Worm (Caenorhabditis elegans) whole organism, mixed stage, embryonic: ENCODE measurements around the gene Y66H1A.8.

ENCODE experiments used
- M03D4.4 ChIP-seq: sonication (generic microtip); optimal IDR thresholded peaks from 2 replicates; lab custom pipeline; 2017; ENCODE audit warnings: mild to moderate bottlenecking, missing genetic modification characterization, missing compliant biosample characterization
- bed-3 ChIP-seq: fragments of 200-800 bp; sonication (Bioruptor generic); optimal IDR thresholded peaks from 3 replicates; lab custom pipeline; 2018; ENCODE audit warnings: mild to moderate bottlenecking, missing genetic modification characterization, moderate library complexity, missing compliant biosample characterization
- blmp-1 ChIP-seq: fragments of 150-350 bp; optimal IDR thresholded peaks from 2 replicates; lab custom pipeline; 2014; ENCODE audit warnings: missing biosample characterization, missing genetic modification characterization
- ceh-39 ChIP-seq: fragments of 150-350 bp; optimal IDR thresholded peaks from 2 replicates; lab custom pipeline; 2014; ENCODE audit warnings: missing biosample characterization, missing genetic modification characterization
- ceh-43 ChIP-seq: fragments of 200-800 bp; sonication (Bioruptor generic); optimal IDR thresholded peaks from 2 replicates; lab custom pipeline; 2018; ENCODE audit warnings: mild to moderate bottlenecking, missing genetic modification characterization, moderate library complexity, missing compliant biosample characterization
- ceh-83 ChIP-seq: fragments of 200-800 bp; sonication (Bioruptor generic); optimal IDR thresholded peaks from 2 replicates; lab custom pipeline; 2018; ENCODE audit warnings: mild to moderate bottlenecking, missing genetic modification characterization, missing compliant biosample characterization
- ces-1 ChIP-seq: fragments of 150-350 bp; optimal IDR thresholded peaks from 2 replicates; lab custom pipeline; 2014; ENCODE audit warnings: missing biosample characterization, missing genetic modification reagents, missing genetic modification characterization
- cnd-1 ChIP-seq: fragments of 200-800 bp; sonication (Bioruptor generic); optimal IDR thresholded peaks from 2 replicates; lab custom pipeline; 2018; ENCODE audit warnings: mild to moderate bottlenecking, missing genetic modification characterization, missing compliant biosample characterization
- drap-1 ChIP-seq: fragments of 200-800 bp; sonication (Bioruptor generic); optimal IDR thresholded peaks from 3 replicates; lab custom pipeline; 2018; ENCODE audit warnings: mild to moderate bottlenecking, missing genetic modification characterization, missing compliant biosample characterization
- elt-1 ChIP-seq: sonication (generic microtip); optimal IDR thresholded peaks from 2 replicates; lab custom pipeline; 2017; ENCODE audit warnings: missing genetic modification characterization, mild to moderate bottlenecking, missing compliant biosample characterization, antibody characterized with exemption, moderate library complexity, borderline replicate concordance; ENCODE audit not compliant: insufficient read depth
- elt-3 ChIP-seq: fragments of 150-350 bp; optimal IDR thresholded peaks from 2 replicates; lab custom pipeline; 2014; ENCODE audit warnings: missing biosample characterization, missing genetic modification characterization
- flh-1 ChIP-seq: fragments of 200-800 bp; sonication (Bioruptor generic); optimal IDR thresholded peaks from 2 replicates; lab custom pipeline; 2018; ENCODE audit warnings: mild to moderate bottlenecking, missing genetic modification characterization, moderate library complexity, missing compliant biosample characterization
- ham-2 ChIP-seq: fragments of 200-800 bp; sonication (Bioruptor generic); optimal IDR thresholded peaks from 2 replicates; lab custom pipeline; 2018; ENCODE audit warnings: mild to moderate bottlenecking, missing genetic modification characterization, missing compliant biosample characterization
- hlh-1 ChIP-seq: fragments of 150-350 bp; optimal IDR thresholded peaks from 2 replicates; lab custom pipeline; 2014; ENCODE audit warnings: missing biosample characterization, missing genetic modification reagents, missing genetic modification characterization
- lin-13 ChIP-seq: fragments of 150-350 bp; optimal IDR thresholded peaks from 2 replicates; lab custom pipeline; 2014; ENCODE audit warnings: missing biosample characterization, missing genetic modification characterization
- lin-32 ChIP-seq: fragments of 200-800 bp; sonication (Bioruptor generic); optimal IDR thresholded peaks from 2 replicates; lab custom pipeline; 2018; ENCODE audit warnings: mild to moderate bottlenecking, missing genetic modification characterization, missing compliant biosample characterization
- lsy-2 ChIP-seq: fragments of 150-350 bp; optimal IDR thresholded peaks from 2 replicates; lab custom pipeline; 2014; ENCODE audit warnings: missing biosample characterization, missing genetic modification characterization
- mab-5 ChIP-seq: fragments of 150-350 bp; optimal IDR thresholded peaks from 2 replicates; lab custom pipeline; 2014; ENCODE audit warnings: missing biosample characterization, missing genetic modification characterization
- mep-1 ChIP-seq: fragments of 150-350 bp; optimal IDR thresholded peaks from 2 replicates; lab custom pipeline; 2017; ENCODE audit warnings: missing biosample characterization, missing genetic modification reagents, missing genetic modification characterization, inconsistent platforms
- mls-2 ChIP-seq: sonication (generic microtip); optimal IDR thresholded peaks from 2 replicates; lab custom pipeline; 2016; ENCODE audit warnings: mild to moderate bottlenecking, missing genetic modification characterization, moderate library complexity, missing compliant biosample characterization
- nhr-12 ChIP-seq: fragments of 150-350 bp; optimal IDR thresholded peaks from 2 replicates; lab custom pipeline; 2014; ENCODE audit warnings: missing biosample characterization, missing genetic modification characterization
- nhr-2 ChIP-seq: fragments of 150-350 bp; optimal IDR thresholded peaks from 2 replicates; lab custom pipeline; 2014; ENCODE audit warnings: missing biosample characterization, missing genetic modification characterization
- nhr-237 ChIP-seq: fragments of 150-350 bp; optimal IDR thresholded peaks from 2 replicates; lab custom pipeline; 2014; ENCODE audit warnings: missing biosample characterization, missing genetic modification characterization
- nhr-28 ChIP-seq: fragments of 150-350 bp; optimal IDR thresholded peaks from 2 replicates; lab custom pipeline; 2014; ENCODE audit warnings: missing biosample characterization, missing genetic modification characterization
- nhr-76 ChIP-seq: sonication (generic microtip); optimal IDR thresholded peaks from 2 replicates; lab custom pipeline; 2017; ENCODE audit warnings: missing biosample characterization, missing genetic modification characterization
- pha-4 ChIP-seq: fragments of 150-350 bp; optimal IDR thresholded peaks from 2 replicates; lab custom pipeline; 2018; ENCODE audit warnings: missing biosample characterization, missing genetic modification reagents, missing genetic modification characterization
- sem-2 ChIP-seq: fragments of 200-800 bp; sonication (Bioruptor generic); optimal IDR thresholded peaks from 2 replicates; lab custom pipeline; 2018; ENCODE audit warnings: mild to moderate bottlenecking, missing genetic modification characterization, missing compliant biosample characterization
- snpc-4 ChIP-seq: fragments of 150-350 bp; optimal IDR thresholded peaks from 2 replicates; lab custom pipeline; 2014; ENCODE audit warnings: missing biosample characterization, missing genetic modification characterization
- sptf-1 ChIP-seq: sonication (generic microtip); optimal IDR thresholded peaks from 2 replicates; lab custom pipeline; 2017; ENCODE audit warnings: mild to moderate bottlenecking, missing genetic modification characterization, moderate library complexity, missing compliant biosample characterization
- tbx-8 ChIP-seq: fragments of 200-800 bp; sonication (Bioruptor generic); optimal IDR thresholded peaks from 2 replicates; lab custom pipeline; 2018; ENCODE audit warnings: mild to moderate bottlenecking, missing genetic modification characterization, moderate library complexity, missing compliant biosample characterization
- unc-120 ChIP-seq: sonication (generic microtip); optimal IDR thresholded peaks from 2 replicates; lab custom pipeline; 2017; ENCODE audit warnings: missing genetic modification characterization, missing compliant biosample characterization; ENCODE audit not compliant: poor library complexity, severe bottlenecking
- unc-39 ChIP-seq: fragments of 150-350 bp; optimal IDR thresholded peaks from 2 replicates; lab custom pipeline; 2014; ENCODE audit warnings: missing biosample characterization, missing genetic modification characterization
- unc-62 ChIP-seq: fragments of 150-350 bp; optimal IDR thresholded peaks from 2 replicates; lab custom pipeline; 2014; ENCODE audit warnings: missing biosample characterization, missing genetic modification reagents, missing genetic modification characterization
- zip-8 ChIP-seq: fragments of 150-350 bp; optimal IDR thresholded peaks from 2 replicates; lab custom pipeline; 2014; ENCODE audit warnings: missing biosample characterization, missing genetic modification characterization
- ztf-11 ChIP-seq: fragments of 150-350 bp; optimal IDR thresholded peaks from 2 replicates; lab custom pipeline; 2014; ENCODE audit warnings: missing biosample characterization, missing genetic modification characterization

Y66H1A.8 gene

ce11 chrIV:445377-445776 lies 9.3 kb downstream of the Y66H1A.8 start, which contains the start of gene dpm-1:
TSS of gene dpm-1 (plus strand) at chrIV:445677.
- TF ChIP-seq lsy-2 (no peak), ceh-83 (GFP tag; lab: Kevin White, UChicago) (no peak), sptf-1 (tag; lab: Kevin White, UChicago) (no peak), elt-3 (no peak), nhr-12 (no peak), sem-2 (GFP tag; lab: Kevin White, UChicago) (no peak), lin-32 (GFP tag; lab: Kevin White, UChicago) (no peak), nhr-76 (tag; lab: Kevin White, UChicago) (no peak), cnd-1 (tag; lab: Kevin White, UChicago) (no peak), unc-62 (no peak), M03D4.4 (tag; lab: Kevin White, UChicago) (no peak), drap-1 (GFP tag; lab: Kevin White, UChicago) (no peak)

DNA sequence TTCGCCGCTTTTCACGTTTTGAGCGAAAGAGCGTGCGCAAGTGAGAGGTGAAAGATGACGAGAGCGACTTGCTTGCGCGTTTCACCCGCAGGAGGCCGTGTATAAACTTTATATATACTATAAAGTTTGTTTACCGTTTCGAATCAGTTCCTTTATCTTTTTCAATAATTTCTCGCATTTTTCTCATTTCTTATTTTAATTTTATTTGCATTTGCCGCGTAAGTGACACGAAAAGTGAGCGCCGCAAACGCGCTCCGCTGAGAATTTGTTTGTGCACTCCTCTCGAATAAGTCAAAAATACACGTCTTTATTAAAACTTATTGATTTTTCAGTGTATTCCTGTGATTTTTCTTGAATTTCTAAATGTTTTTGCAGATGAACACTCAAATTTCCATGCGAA lies 11.1 kb downstream of the Y66H1A.8 start, which contains the start of gene mrpl-55:
Gene mrpl-55 (plus strand): TSS at position 364 of the 400 bp plus-strand sequence.
- TF ChIP-seq unc-120 (tag; lab: Kevin White, UChicago) = no peak
- TF ChIP-seq nhr-2 (tag; lab: Kevin White, UChicago) = no peak
- TF ChIP-seq flh-1 (GFP tag; lab: Kevin White, UChicago) = no peak
- TF ChIP-seq nhr-28 (tag; lab: Kevin White, UChicago) = no peak
- no peak for TF ChIP-seq nhr-76 (tag; lab: Kevin White, UChicago)
- peak; percentile 94 for TF ChIP-seq mep-1 (tag; lab: Kevin White, UChicago)
- TF ChIP-seq bed-3 = no peak
- no peak for TF ChIP-seq ceh-83 (GFP tag; lab: Kevin White, UChicago)
- TF ChIP-seq elt-1 = no peak
- peak; percentile 79 for TF ChIP-seq lsy-2
- TF ChIP-seq unc-62 = no peak
- no peak for TF ChIP-seq unc-39 (tag; lab: Kevin White, UChicago)
- TF ChIP-seq sptf-1 (tag; lab: Kevin White, UChicago) = peak; percentile 64
- no peak for TF ChIP-seq hlh-1
- TF ChIP-seq pha-4 = peak; percentile 58
- TF ChIP-seq ceh-43 (GFP tag; lab: Kevin White, UChicago) = no peak
- TF ChIP-seq blmp-1 (tag; lab: Kevin White, UChicago) = no peak
- TF ChIP-seq M03D4.4 (tag; lab: Kevin White, UChicago) = no peak
- no peak for TF ChIP-seq ztf-11 (tag; lab: Kevin White, UChicago)
- no peak for TF ChIP-seq mab-5 (tag; lab: Kevin White, UChicago)
- peak; percentile 74 for TF ChIP-seq lin-13 (tag; lab: Kevin White, UChicago)
- TF ChIP-seq ces-1 (GFP tag; lab: Kevin White, UChicago) = peak; percentile 82
- no peak for TF ChIP-seq ham-2 (GFP tag; lab: Kevin White, UChicago)
- TF ChIP-seq zip-8 (tag; lab: Kevin White, UChicago) = no peak
- TF ChIP-seq cnd-1 (tag; lab: Kevin White, UChicago) = peak; percentile 31
- TF ChIP-seq nhr-237 (tag; lab: Kevin White, UChicago) = peak; percentile 80
- TF ChIP-seq lin-32 (GFP tag; lab: Kevin White, UChicago) = no peak
- no peak for TF ChIP-seq sem-2 (GFP tag; lab: Kevin White, UChicago)
- TF ChIP-seq drap-1 (GFP tag; lab: Kevin White, UChicago) = no peak
- TF ChIP-seq snpc-4 (tag; lab: Kevin White, UChicago) = no peak
- no peak for TF ChIP-seq mls-2 (tag; lab: Kevin White, UChicago)
- TF ChIP-seq nhr-12 = no peak
- TF ChIP-seq ceh-39 (tag; lab: Kevin White, UChicago) = peak; percentile 53
- no peak for TF ChIP-seq tbx-8 (GFP tag; lab: Kevin White, UChicago)
- no peak for TF ChIP-seq elt-3

ce11 chrIV:440509-440908 lies 14.2 kb downstream of the Y66H1A.8 start, which contains the start of gene hum-8:
TSS of gene hum-8 (minus strand) at chrIV:440554.
- TF ChIP-seq nhr-28 (tag; lab: Kevin White, UChicago) (no peak), ceh-39 (tag; lab: Kevin White, UChicago) (no peak), ham-2 (GFP tag; lab: Kevin White, UChicago) (no peak), pha-4 (no peak), mab-5 (tag; lab: Kevin White, UChicago) (no peak), elt-1 (no peak), sem-2 (GFP tag; lab: Kevin White, UChicago) (no peak), unc-39 (tag; lab: Kevin White, UChicago) (no peak), lin-32 (GFP tag; lab: Kevin White, UChicago) (no peak), snpc-4 (tag; lab: Kevin White, UChicago) (no peak), mep-1 (tag; lab: Kevin White, UChicago) (no peak), lin-13 (tag; lab: Kevin White, UChicago) (no peak), M03D4.4 (tag; lab: Kevin White, UChicago) (no peak)
